Worm (Caenorhabditis elegans): ENCODE data around the gene R12B2.8.

Gene R12B2.8

ce11 chrIII:5853240-5853639 lies 29.5 kb downstream of the R12B2.8 start, which contains the start of gene ddx-23 (continued):
- peak; percentile 57 for TF ChIP-seq ZK185.1 (tag; optimal IDR thresholded peaks at IDR 0.05; ENCODE audit: poor library complexity, severe bottlenecking)
- TF ChIP-seq hlh-26 (GFP tag; conservative IDR thresholded peaks at IDR 0.05): no peak
- peak; percentile 58 for TF ChIP-seq F10E7.11 (tag; optimal IDR thresholded peaks at IDR 0.05)
- TF ChIP-seq gei-17 (GFP tag; optimal IDR thresholded peaks at IDR 0.05): peak; percentile 12
- TF ChIP-seq ceh-40 (GFP tag; IDR thresholded peaks at IDR 0.05): no peak
- no peak for TF ChIP-seq zfh-2 (GFP tag; conservative IDR thresholded peaks at IDR 0.05)
- TF ChIP-seq sea-2 (GFP tag; IDR thresholded peaks at IDR 0.05): no peak
- TF ChIP-seq D2030.7 (GFP tag; IDR thresholded peaks at IDR 0.05): no peak
- no peak for TF ChIP-seq pha-4 (tag; optimal IDR thresholded peaks at IDR 0.05)
- TF ChIP-seq K12H6.12 (tag; optimal IDR thresholded peaks at IDR 0.05): no peak
- TF ChIP-seq F57C9.4 (tag; optimal IDR thresholded peaks at IDR 0.05): no peak
- TF ChIP-seq tbx-9 (tag; optimal IDR thresholded peaks at IDR 0.05; ENCODE audit: borderline replicate concordance): no peak
- no peak for TF ChIP-seq fkh-3 (tag; optimal IDR thresholded peaks at IDR 0.05)
- no peak for TF ChIP-seq F57A8.1 (GFP tag; optimal IDR thresholded peaks at IDR 0.05)
- no peak for TF ChIP-seq lag-1 (GFP tag; IDR thresholded peaks at IDR 0.05)
- TF ChIP-seq snpc-1.1 (tag; optimal IDR thresholded peaks at IDR 0.05; ENCODE audit: insufficient read depth): no peak
- no peak for TF ChIP-seq cebp-1 (GFP tag; IDR thresholded peaks at IDR 0.05)
- peak; percentile 39 for TF ChIP-seq cebp-1 (tag; optimal IDR thresholded peaks at IDR 0.05)
- peak in 1 of 3 experiments; percentile 61 for TF ChIP-seq lin-35 (GFP tag; optimal IDR thresholded peaks at IDR 0.05)
- TF ChIP-seq repo-1 (tag; optimal IDR thresholded peaks at IDR 0.05): peak; percentile 62
- TF ChIP-seq aptf-2 (GFP tag; conservative IDR thresholded peaks at IDR 0.05): no peak
- no peak for TF ChIP-seq cebp-2 (GFP tag; IDR thresholded peaks at IDR 0.05)
- TF ChIP-seq him-1 (tag; optimal IDR thresholded peaks at IDR 0.05): no peak
- TF ChIP-seq F37B4.10 (GFP tag; IDR thresholded peaks at IDR 0.05): no peak
- TF ChIP-seq mes-4 (tag; optimal IDR thresholded peaks at IDR 0.05): no peak
- TF ChIP-seq snpc-1.3 (tag; optimal IDR thresholded peaks at IDR 0.05; ENCODE audit: insufficient read depth): no peak
- TF ChIP-seq attf-3 (GFP tag; conservative IDR thresholded peaks at IDR 0.05): no peak
- TF ChIP-seq Y56A3A.18 (GFP tag; IDR thresholded peaks at IDR 0.05): 0 out of 2 replicates have a peak, but pooled peaks have one; percentile 65
- TF ChIP-seq unc-130 (GFP tag; optimal IDR thresholded peaks at IDR 0.05): peak; percentile 30
- no peak for TF ChIP-seq akir-1 (GFP tag; optimal IDR thresholded peaks at IDR 0.05)
- no peak for TF ChIP-seq ztf-25 (GFP tag; IDR thresholded peaks at IDR 0.05)
- no peak for TF ChIP-seq nhr-179 (tag; optimal IDR thresholded peaks at IDR 0.05)
- TF ChIP-seq nfyb-1 (GFP tag; IDR thresholded peaks at IDR 0.05): 0 out of 2 replicates have a peak, but pooled peaks have one; percentile 58
- no peak for TF ChIP-seq ztf-26 (tag; optimal IDR thresholded peaks at IDR 0.05)
- TF ChIP-seq Y67H2A.10 (GFP tag; conservative IDR thresholded peaks at IDR 0.05): no peak
- no peak for TF ChIP-seq atf-7 (tag; optimal IDR thresholded peaks at IDR 0.05)
- TF ChIP-seq ceh-58 (GFP tag; IDR thresholded peaks at IDR 0.05): no peak
- peak; percentile 30 for TF ChIP-seq F49E8.2 (tag; optimal IDR thresholded peaks at IDR 0.05; ENCODE audit: insufficient read depth)
- no peak for TF ChIP-seq ztf-6 (GFP tag; IDR thresholded peaks at IDR 0.05)
- no peak for TF ChIP-seq madf-3 (GFP tag; IDR thresholded peaks at IDR 0.05)
- no peak for TF ChIP-seq lir-1 (GFP tag; conservative IDR thresholded peaks at IDR 0.05)
- TF ChIP-seq ztf-3 (GFP tag; optimal IDR thresholded peaks at IDR 0.05): no peak
- TF ChIP-seq F52B5.7 (tag; optimal IDR thresholded peaks at IDR 0.05): peak; percentile 57
- no peak for TF ChIP-seq tlf-1 (GFP tag; optimal IDR thresholded peaks at IDR 0.05)
- peak; percentile 40; the same call in 1 of the 2 replicates for TF ChIP-seq B0336.3 (GFP tag; IDR thresholded peaks at IDR 0.05)
- peak; percentile 43; the same call in 1 of the 2 replicates for TF ChIP-seq F33H1.4 (GFP tag; IDR thresholded peaks at IDR 0.05)
- TF ChIP-seq somi-1 (GFP tag; optimal IDR thresholded peaks at IDR 0.05): no peak
- TF ChIP-seq zim-3 (tag; optimal IDR thresholded peaks at IDR 0.05): no peak
- peak; percentile 29; the same call in 1 of the 2 replicates for TF ChIP-seq bed-1 (GFP tag; IDR thresholded peaks at IDR 0.05)

All from whole organism, young adult.